Fruit fly (Drosophila melanogaster): ENCODE results near the gene CAH6.

CAH6 gene

DNA sequence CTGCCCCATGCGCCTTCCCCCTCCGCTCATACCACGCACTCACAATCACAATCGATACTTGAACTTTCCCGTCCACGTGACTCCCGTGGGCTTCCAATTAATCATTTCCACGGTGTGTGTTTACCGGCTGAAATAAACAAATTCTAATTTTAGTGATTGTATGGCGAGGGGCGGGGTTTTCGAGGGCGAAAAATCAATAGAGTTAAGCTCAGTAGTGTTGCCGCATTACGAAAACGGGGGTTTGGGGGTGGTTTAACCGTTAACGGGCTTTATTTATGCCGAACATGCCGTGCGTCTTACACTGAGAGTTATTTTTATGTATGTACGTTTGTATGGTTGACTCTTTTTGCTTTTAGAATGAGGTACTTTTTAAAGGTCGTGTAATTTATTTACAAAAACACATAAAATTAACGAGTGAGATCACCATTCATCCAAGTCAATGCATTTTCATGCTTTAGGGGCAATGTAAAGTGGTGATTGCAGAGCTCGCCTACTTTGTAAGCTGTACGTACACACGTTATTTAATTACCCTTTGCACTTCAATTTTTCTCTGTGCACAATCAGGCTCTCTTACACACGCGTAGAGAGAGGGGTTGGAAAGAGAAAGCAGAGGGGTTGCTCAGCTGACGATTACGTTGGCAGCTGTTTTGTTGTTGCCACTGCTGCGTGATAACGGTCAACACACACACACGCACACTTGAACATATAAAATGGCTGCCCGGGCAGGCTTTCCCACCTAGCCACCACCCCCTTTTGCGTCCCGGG lies 35.1 kb upstream of the CAH6 start (continued):
- peak; percentile 65 for TF ChIP-seq dsx (GFP tag; optimal IDR thresholded peaks at IDR 0.05; ENCODE audit: poor library complexity, severe bottlenecking)
- TF ChIP-seq CG9139 (GFP tag; optimal IDR thresholded peaks at IDR 0.05): no peak
- peak; percentile 48 for TF ChIP-seq Sox15 (GFP tag; optimal IDR thresholded peaks at IDR 0.05)
- TF ChIP-seq CG6276 (GFP tag; optimal IDR thresholded peaks at IDR 0.05): peak; percentile 32
- peak; percentile 75 for TF ChIP-seq pdm3 (GFP tag; optimal IDR thresholded peaks at IDR 0.05)
- TF ChIP-seq OdsH (GFP tag; optimal IDR thresholded peaks at IDR 0.05): peak; percentile 71
- TF ChIP-seq net (GFP tag; optimal IDR thresholded peaks at IDR 0.05): peak; percentile 69
- TF ChIP-seq esn (GFP tag; optimal IDR thresholded peaks at IDR 0.05): peak; percentile 79
- TF ChIP-seq fd59A (GFP tag; optimal IDR thresholded peaks at IDR 0.05): peak; percentile 64
- TF ChIP-seq CG1621 (tag; optimal IDR thresholded peaks at IDR 0.05): peak; percentile 40
- peak; percentile 72 for TF ChIP-seq Sox14 (GFP tag; optimal IDR thresholded peaks at IDR 0.05)
- TF ChIP-seq CG34406 (GFP tag; optimal IDR thresholded peaks at IDR 0.05): peak; percentile 47
- TF ChIP-seq Eip93F (GFP tag; optimal IDR thresholded peaks at IDR 0.05): no peak
- peak; percentile 72 for TF ChIP-seq Smox (GFP tag; optimal IDR thresholded peaks at IDR 0.05)
- peak; percentile 81 for TF ChIP-seq svp (GFP tag)
- peak; percentile 66 for TF ChIP-seq acj6 (GFP tag; optimal IDR thresholded peaks at IDR 0.05)
- TF ChIP-seq CG8119 (GFP tag; IDR thresholded peaks at IDR 0.05): no peak
- TF ChIP-seq Lpt (GFP tag; optimal IDR thresholded peaks at IDR 0.05): no peak
- TF ChIP-seq CG4318 (GFP tag; optimal IDR thresholded peaks at IDR 0.05): no peak
- TF ChIP-seq Gug (GFP tag; IDR thresholded peaks at IDR 0.05): no peak
- TF ChIP-seq dac (GFP tag; optimal IDR thresholded peaks at IDR 0.05): peak; percentile 44
- TF ChIP-seq salr (GFP tag; optimal IDR thresholded peaks at IDR 0.05): peak; percentile 28 to 40
- TF ChIP-seq CG16779 (tag; optimal IDR thresholded peaks at IDR 0.05): no peak
- TF ChIP-seq CG6854 (GFP tag; optimal IDR thresholded peaks at IDR 0.05): no peak
- TF ChIP-seq vri (GFP tag; optimal IDR thresholded peaks at IDR 0.05): peak; percentile 79
- TF ChIP-seq Ets21C (GFP tag; optimal IDR thresholded peaks at IDR 0.05): peak; percentile 71
- TF ChIP-seq CG11902 (GFP tag; optimal IDR thresholded peaks at IDR 0.05): peak; percentile 34
- TF ChIP-seq Eip78C (GFP tag): peak; percentile 91
- TF ChIP-seq CG15336 (GFP tag; IDR thresholded peaks at IDR 0.05): no peak
- TF ChIP-seq Sox102F (GFP tag; optimal IDR thresholded peaks at IDR 0.05): peak; percentile 71
- peak; percentile 74 for TF ChIP-seq Met (GFP tag; optimal IDR thresholded peaks at IDR 0.05)
- peak; percentile 6 for TF ChIP-seq Blimp-1 (GFP tag; optimal IDR thresholded peaks at IDR 0.05)

dm6 chr3R:31222890-31223569 lies 34.4 kb upstream of the CAH6 start:
- TF ChIP-seq fd85E (GFP tag; optimal IDR thresholded peaks at IDR 0.05): no peak
- no peak for TF ChIP-seq CG11294 (GFP tag; IDR thresholded peaks at IDR 0.05)
- no peak for TF ChIP-seq Blimp-1 (GFP tag; optimal IDR thresholded peaks at IDR 0.05)
- no peak for TF ChIP-seq dsx (GFP tag; optimal IDR thresholded peaks at IDR 0.05; ENCODE audit: poor library complexity, severe bottlenecking)
- no peak for TF ChIP-seq CG10631 (GFP tag; optimal IDR thresholded peaks at IDR 0.05)
- TF ChIP-seq Lpt (GFP tag; optimal IDR thresholded peaks at IDR 0.05): no peak
- no peak for TF ChIP-seq Smox (GFP tag; optimal IDR thresholded peaks at IDR 0.05)
- TF ChIP-seq Sox15 (GFP tag; optimal IDR thresholded peaks at IDR 0.05): no peak
- TF ChIP-seq CG34406 (GFP tag; optimal IDR thresholded peaks at IDR 0.05): no peak
- no peak for TF ChIP-seq esn (GFP tag; optimal IDR thresholded peaks at IDR 0.05)
- TF ChIP-seq CG31627 (GFP tag; optimal IDR thresholded peaks at IDR 0.05): no peak
- no peak for TF ChIP-seq Sox102F (GFP tag; optimal IDR thresholded peaks at IDR 0.05)
- no peak for TF ChIP-seq CG6792 (GFP tag; optimal IDR thresholded peaks at IDR 0.05)
- TF ChIP-seq lz (GFP tag; optimal IDR thresholded peaks at IDR 0.05): no peak
- no peak for TF ChIP-seq ss (GFP tag; optimal IDR thresholded peaks at IDR 0.05)
- TF ChIP-seq CG4318 (GFP tag; optimal IDR thresholded peaks at IDR 0.05): no peak
- no peak for TF ChIP-seq CG8119 (GFP tag; IDR thresholded peaks at IDR 0.05)
